Fruit fly (Drosophila melanogaster) whole organism, embryonic: ENCODE measurements around the gene Sfp23F.

ENCODE experiments used
- ATbp ChIP-seq: fragments of 200-800 bp; sonication (Bioruptor generic); optimal IDR thresholded peaks from 2 replicates; lab custom pipeline; 2017; ENCODE audit warnings: missing biosample characterization, mild to moderate bottlenecking, missing genetic modification characterization, missing genetic modification reagents
- Ada2b ChIP-seq: fragments of 200-800 bp; sonication (Bioruptor generic); IDR thresholded peaks from 2 replicates; pipeline ENCODE4 v1.3.6; 2022; ENCODE audit warnings: missing biosample characterization, missing genetic modification characterization
- CG11504 ChIP-seq: fragments of 200-800 bp; sonication (Bioruptor generic); optimal IDR thresholded peaks from 3 replicates; lab custom pipeline; 2019; ENCODE audit warnings: missing biosample characterization, mild to moderate bottlenecking, missing genetic modification characterization, moderate library complexity
- CG11695 ChIP-seq: fragments of 200-800 bp; sonication (Bioruptor generic); IDR thresholded peaks from 3 replicates; pipeline ENCODE4 v1.3.6; 2022; ENCODE audit warnings: missing biosample characterization, missing genetic modification characterization
- CG14441 ChIP-seq: fragments of 200-800 bp; sonication (Bioruptor generic); IDR thresholded peaks from 2 replicates; pipeline ENCODE4 v1.3.6; 2022; ENCODE audit warnings: missing biosample characterization, missing genetic modification characterization
- CG15269 ChIP-seq: fragments of 200-800 bp; sonication (Bioruptor generic); optimal IDR thresholded peaks from 2 replicates; lab custom pipeline; 2018; ENCODE audit warnings: missing biosample characterization, mild to moderate bottlenecking, missing genetic modification characterization, moderate library complexity
- CG15514 ChIP-seq: fragments of 200-800 bp; sonication (Bioruptor generic); optimal IDR thresholded peaks from 3 replicates; lab custom pipeline; 2017; ENCODE audit warnings: missing biosample characterization, missing genetic modification characterization, mild to moderate bottlenecking, moderate library complexity, missing genetic modification reagents
- CG15696 ChIP-seq: fragments of 200-800 bp; sonication (Bioruptor generic); optimal IDR thresholded peaks from 2 replicates; lab custom pipeline; 2019; ENCODE audit warnings: missing biosample characterization, mild to moderate bottlenecking, missing genetic modification characterization, moderate library complexity
- CG1647 ChIP-seq: fragments of 200-800 bp; sonication (Bioruptor generic); optimal IDR thresholded peaks from 3 replicates; lab custom pipeline; 2016; ENCODE audit warnings: missing biosample characterization, missing genetic modification characterization
- CG17912 ChIP-seq: fragments of 200-800 bp; sonication (Bioruptor generic); optimal IDR thresholded peaks from 2 replicates; lab custom pipeline; 2018; ENCODE audit warnings: missing biosample characterization, mild to moderate bottlenecking, missing genetic modification characterization
- CG2678 ChIP-seq: fragments of 200-800 bp; sonication (Bioruptor generic); optimal IDR thresholded peaks from 3 replicates; lab custom pipeline; 2019; ENCODE audit warnings: missing biosample characterization, mild to moderate bottlenecking, missing genetic modification characterization, moderate library complexity
- CG31441 ChIP-seq: fragments of 200-800 bp; sonication (Bioruptor generic); IDR thresholded peaks from 2 replicates; pipeline ENCODE4 v1.3.6; 2022; ENCODE audit warnings: missing biosample characterization, missing genetic modification characterization
- CG32767 ChIP-seq: fragments of 200-800 bp; sonication (Bioruptor generic); IDR thresholded peaks from 2 replicates; pipeline ENCODE4 v1.3.6; 2022; ENCODE audit warnings: missing biosample characterization, missing genetic modification characterization
- CG4424 ChIP-seq: fragments of 200-800 bp; sonication (Bioruptor generic); optimal IDR thresholded peaks from 3 replicates; lab custom pipeline; 2016; ENCODE audit warnings: missing biosample characterization, missing genetic modification characterization
- CG5180 ChIP-seq: fragments of 200-800 bp; sonication (Bioruptor generic); optimal IDR thresholded peaks from 3 replicates; lab custom pipeline; 2017; ENCODE audit warnings: missing biosample characterization, missing genetic modification characterization, mild to moderate bottlenecking, moderate library complexity, missing genetic modification reagents
- CG5245 ChIP-seq: fragments of 200-800 bp; sonication (Bioruptor generic); optimal IDR thresholded peaks from 3 replicates; lab custom pipeline; 2016; ENCODE audit warnings: missing biosample characterization, missing genetic modification characterization
- CG7271 ChIP-seq: fragments of 200-800 bp; sonication (Bioruptor generic); optimal IDR thresholded peaks from 2 replicates; lab custom pipeline; 2018; ENCODE audit warnings: missing biosample characterization, mild to moderate bottlenecking, missing genetic modification characterization, moderate library complexity
- CG8089 ChIP-seq: fragments of 200-800 bp; sonication (Bioruptor generic); optimal IDR thresholded peaks from 3 replicates; lab custom pipeline; 2016; ENCODE audit warnings: missing biosample characterization, missing genetic modification characterization
- CTCF ChIP-seq: fragments of 200-800 bp; sonication (Bioruptor generic); optimal IDR thresholded peaks from 2 replicates; lab custom pipeline; 2017; ENCODE audit warnings: missing biosample characterization, mild to moderate bottlenecking, missing genetic modification characterization, moderate library complexity
- Drgx ChIP-seq: fragments of 200-800 bp; sonication (Bioruptor generic); IDR thresholded peaks from 2 replicates; pipeline ENCODE4 v1.3.6; 2022; ENCODE audit warnings: missing biosample characterization, missing genetic modification characterization
- Fer3 ChIP-seq: fragments of 200-800 bp; sonication (Bioruptor generic); optimal IDR thresholded peaks from 2 replicates; lab custom pipeline; 2018; ENCODE audit warnings: missing biosample characterization, mild to moderate bottlenecking, missing genetic modification characterization, moderate library complexity
- Hr51 ChIP-seq, 2 experiments: fragments of 200-800 bp; sonication (Bioruptor generic); optimal IDR thresholded peaks; 2 replicates in 1 of 2; 3 replicates in 1 of 2; lab custom pipeline; 2016 to 2018; ENCODE audit warnings: missing biosample characterization in 2 of 2, missing genetic modification characterization in 2 of 2, mild to moderate bottlenecking in 1 of 2, moderate library complexity in 1 of 2
- Oli ChIP-seq: fragments of 200-800 bp; sonication (Bioruptor generic); optimal IDR thresholded peaks from 2 replicates; lab custom pipeline; 2018; ENCODE audit warnings: missing biosample characterization, mild to moderate bottlenecking, missing genetic modification characterization, moderate library complexity
- Optix ChIP-seq: fragments of 200-800 bp; sonication (Bioruptor generic); IDR thresholded peaks from 3 replicates; pipeline ENCODE4 v1.3.6; 2022; ENCODE audit warnings: missing biosample characterization, missing genetic modification characterization
- PHDP ChIP-seq: fragments of 200-800 bp; sonication (Bioruptor generic); optimal IDR thresholded peaks from 3 replicates; lab custom pipeline; 2018; ENCODE audit warnings: missing biosample characterization, mild to moderate bottlenecking, missing genetic modification characterization, moderate library complexity
- Vsx1 ChIP-seq: fragments of 200-800 bp; sonication (Bioruptor generic); optimal IDR thresholded peaks from 2 replicates; lab custom pipeline; 2017; ENCODE audit warnings: missing biosample characterization, mild to moderate bottlenecking, missing genetic modification characterization, missing genetic modification reagents
- Xbp1 ChIP-seq: fragments of 200-800 bp; sonication (Bioruptor generic); optimal IDR thresholded peaks from 3 replicates; lab custom pipeline; 2016; ENCODE audit warnings: missing biosample characterization, mild to moderate bottlenecking, missing genetic modification characterization
- Xrp1 ChIP-seq: fragments of 200-800 bp; sonication (Bioruptor generic); IDR thresholded peaks from 2 replicates; pipeline ENCODE4 v1.3.6; 2022; ENCODE audit warnings: missing biosample characterization, missing genetic modification characterization
- bbx ChIP-seq: fragments of 200-800 bp; sonication (Bioruptor generic); IDR thresholded peaks from 2 replicates; pipeline ENCODE4 v1.3.6; 2022; ENCODE audit warnings: missing biosample characterization, missing genetic modification characterization; ENCODE audit not compliant: partially characterized antibody
- ci ChIP-seq: fragments of 200-800 bp; sonication (Bioruptor generic); IDR thresholded peaks from 3 replicates; pipeline ENCODE4 v1.3.6; 2022; ENCODE audit warnings: missing biosample characterization, missing genetic modification characterization
- dmrt99B ChIP-seq: fragments of 200-800 bp; sonication (Bioruptor generic); optimal IDR thresholded peaks from 2 replicates; lab custom pipeline; 2018; ENCODE audit warnings: missing biosample characterization, mild to moderate bottlenecking, missing genetic modification characterization, moderate library complexity
- dpn ChIP-seq, 2 experiments: fragments of 200-800 bp; sonication (Bioruptor generic); optimal IDR thresholded peaks; 3 replicates each; lab custom pipeline; 2016; ENCODE audit warnings: missing biosample characterization in 2 of 2, missing genetic modification characterization in 2 of 2
- esg ChIP-seq: fragments of 200-800 bp; sonication (Bioruptor generic); conservative IDR thresholded peaks from 2 replicates; pipeline ENCODE4 v1.3.6; 2022; ENCODE audit warnings: missing biosample characterization, missing genetic modification characterization
- fu2 ChIP-seq: fragments of 200-800 bp; sonication (Bioruptor generic); optimal IDR thresholded peaks from 2 replicates; lab custom pipeline; 2016; ENCODE audit warnings: missing biosample characterization, missing genetic modification characterization
- gem ChIP-seq: fragments of 200-800 bp; sonication (Bioruptor generic); optimal IDR thresholded peaks from 2 replicates; lab custom pipeline; 2019; ENCODE audit warnings: missing biosample characterization, mild to moderate bottlenecking, missing genetic modification characterization, moderate library complexity
- grau ChIP-seq: fragments of 200-800 bp; optimal IDR thresholded peaks from 3 replicates; lab custom pipeline; 2019; ENCODE audit warnings: missing biosample characterization, mild to moderate bottlenecking, missing genetic modification characterization, moderate library complexity
- jumu ChIP-seq: fragments of 200-800 bp; sonication (Bioruptor generic); optimal IDR thresholded peaks from 3 replicates; lab custom pipeline; 2016; ENCODE audit warnings: missing biosample characterization, missing genetic modification characterization
- nau ChIP-seq: fragments of 200-800 bp; sonication (Bioruptor generic); optimal IDR thresholded peaks from 3 replicates; lab custom pipeline; 2017; ENCODE audit warnings: missing biosample characterization, mild to moderate bottlenecking, missing genetic modification characterization, missing genetic modification reagents
- nerfin-1 ChIP-seq: fragments of 200-800 bp; sonication (Bioruptor generic); optimal IDR thresholded peaks from 3 replicates; lab custom pipeline; 2019; ENCODE audit warnings: missing biosample characterization, mild to moderate bottlenecking, missing genetic modification characterization, moderate library complexity
- pan ChIP-seq, 4 experiments: fragments of >200 bp in 3 of 4; fragments of 200-800 bp in 1 of 4; sonication (Bioruptor generic) in 1 of 4; optimal IDR thresholded peaks in 3 of 4; IDR thresholded peaks in 1 of 4; 2 replicates each; pipeline versions ENCODE4 v1.3.6 to Lab custom; 2017 to 2022; ENCODE audit warnings: missing biosample characterization in 2 of 4, missing genetic modification characterization in 2 of 4, mixed read lengths in 1 of 4
- pros ChIP-seq: fragments of 200-800 bp; sonication (Bioruptor generic); optimal IDR thresholded peaks from 3 replicates; lab custom pipeline; 2019; ENCODE audit warnings: missing biosample characterization, mild to moderate bottlenecking, missing genetic modification characterization, moderate library complexity
- sd ChIP-seq: fragments of 200-800 bp; sonication (Bioruptor generic); optimal IDR thresholded peaks from 3 replicates; lab custom pipeline; 2018; ENCODE audit warnings: missing biosample characterization, mild to moderate bottlenecking, missing genetic modification characterization, moderate library complexity
- sisA ChIP-seq: fragments of 200-800 bp; sonication (Bioruptor generic); IDR thresholded peaks from 2 replicates; pipeline ENCODE4 v1.3.6; 2022; ENCODE audit warnings: missing biosample characterization, missing genetic modification characterization
- stc ChIP-seq: fragments of 200-800 bp; sonication (Bioruptor generic); IDR thresholded peaks from 2 replicates; pipeline ENCODE4 v1.3.6; 2022; ENCODE audit warnings: missing biosample characterization, missing genetic modification characterization
- tap ChIP-seq: fragments of 200-800 bp; optimal IDR thresholded peaks from 3 replicates; lab custom pipeline; 2019; ENCODE audit warnings: missing biosample characterization, mild to moderate bottlenecking, missing genetic modification characterization, moderate library complexity
- tgo ChIP-seq: fragments of 200-800 bp; sonication (Bioruptor generic); IDR thresholded peaks from 3 replicates; pipeline ENCODE4 v1.3.6; 2022; ENCODE audit warnings: missing biosample characterization, missing genetic modification characterization
- unc-4 ChIP-seq: fragments of 200-800 bp; sonication (Bioruptor generic); IDR thresholded peaks from 2 replicates; pipeline ENCODE4 v1.3.6; 2022; ENCODE audit warnings: missing biosample characterization, missing genetic modification characterization; ENCODE audit not compliant: partially characterized antibody
- wek ChIP-seq: fragments of 200-800 bp; sonication (Bioruptor generic); optimal IDR thresholded peaks from 3 replicates; lab custom pipeline; 2018; ENCODE audit warnings: missing biosample characterization, mild to moderate bottlenecking, missing genetic modification characterization, moderate library complexity
- zfh1 ChIP-seq: fragments of 200-800 bp; sonication (Bioruptor generic); IDR thresholded peaks from 3 replicates; pipeline ENCODE4 v1.3.6; 2022; ENCODE audit warnings: missing biosample characterization, missing genetic modification characterization

Sfp23F gene

dm6 chr2L:3437068-3437467 lies 49.5 kb upstream of the Sfp23F start (continued):
- TF ChIP-seq ATbp (GFP tag; lab: Kevin White, UChicago): peak; percentile 56
- peak; percentile 40; the same call in 1 of the 3 replicates for TF ChIP-seq Optix
- TF ChIP-seq zfh1 (GFP tag; lab: Robert Waterston, UW): peak; percentile 64
- peak; percentile 36 for TF ChIP-seq Fer3 (tag; lab: Kevin White, UChicago)
- TF ChIP-seq CG5245 (GFP tag; lab: Kevin White, UChicago): peak; percentile 6
- peak; percentile 80 for TF ChIP-seq gem (tag; lab: Kevin White, UChicago)
- TF ChIP-seq dmrt99B: peak; percentile 85
- TF ChIP-seq PHDP (tag; lab: Kevin White, UChicago): peak; percentile 70
- no peak for TF ChIP-seq fu2 (GFP tag; lab: Kevin White, UChicago)
- peak; percentile 15 for TF ChIP-seq CG4424 (GFP tag; lab: Kevin White, UChicago)
- peak; percentile 64 for TF ChIP-seq nerfin-1 (tag; lab: Kevin White, UChicago)
- TF ChIP-seq dpn (GFP tag; optimal IDR thresholded peaks at IDR 0.05; lab: Kevin White, UChicago): peak; percentile 6 to 13
- peak; percentile 54 for TF ChIP-seq nau
- peak; percentile 31 for TF ChIP-seq Ada2b
- no peak for TF ChIP-seq bbx (GFP tag; lab: Robert Waterston, UW)
- TF ChIP-seq tap (tag; lab: Kevin White, UChicago): peak; percentile 84
- TF ChIP-seq CG31441 (GFP tag; lab: Robert Waterston, UW): peak; percentile 69
- TF ChIP-seq Xrp1 (GFP tag; lab: Robert Waterston, UW): peak; percentile 56; the same call in 1 of the 2 replicates
- peak; percentile 53 for TF ChIP-seq CG15696
- peak; percentile 49; the same call in 1 of the 3 replicates for TF ChIP-seq CG11695 (GFP tag; lab: Robert Waterston, UW)
- TF ChIP-seq sisA (GFP tag; lab: Robert Waterston, UW): 0 out of 2 replicates have a peak, but pooled peaks have one; percentile 6
- TF ChIP-seq pros (GFP tag; lab: Kevin White, UChicago): no peak
- TF ChIP-seq CG32767 (GFP tag; lab: Robert Waterston, UW): peak; percentile 59; the same call in 1 of the 2 replicates
- no peak for TF ChIP-seq CG17912 (GFP tag; lab: Kevin White, UChicago)
- TF ChIP-seq Xbp1 (GFP tag; lab: Kevin White, UChicago): peak; percentile 29
- TF ChIP-seq grau (tag; lab: Kevin White, UChicago): peak; percentile 39
- peak; percentile 24 for TF ChIP-seq CG15514
- TF ChIP-seq CG7271 (tag; lab: Kevin White, UChicago): peak; percentile 17
- no peak for TF ChIP-seq CG1647 (GFP tag; lab: Kevin White, UChicago)
- TF ChIP-seq esg (GFP tag; lab: Robert Waterston, UW): peak; percentile 35; the same call in 1 of the 2 replicates
- TF ChIP-seq wek: peak; percentile 6
- peak; percentile 4 for TF ChIP-seq CG8089 (GFP tag; lab: Kevin White, UChicago)
- peak; percentile 43 for TF ChIP-seq CTCF (GFP tag; lab: Kevin White, UChicago)

dm6 chr2L:3436347-3436746 lies 48.8 kb upstream of the Sfp23F start:
- 0 out of 2 replicates have a peak, but pooled peaks have one; percentile 39 for TF ChIP-seq stc (GFP tag; lab: Robert Waterston, UW)
- TF ChIP-seq unc-4 (GFP tag; lab: Robert Waterston, UW): no peak
- TF ChIP-seq gem (tag; lab: Kevin White, UChicago): peak; percentile 25
- TF ChIP-seq CG14441 (GFP tag; lab: Robert Waterston, UW): peak; percentile 21; the same call in 1 of the 2 replicates
- TF ChIP-seq CG5180 (GFP tag; lab: Kevin White, UChicago): peak; percentile 54
- no peak for TF ChIP-seq jumu (GFP tag; lab: Kevin White, UChicago)
- TF ChIP-seq tgo (GFP tag; lab: Robert Waterston, UW): no peak
- no peak for TF ChIP-seq pan (optimal IDR thresholded peaks at IDR 0.05; lab: Kevin White, UChicago)
- TF ChIP-seq pan (GFP tag; optimal IDR thresholded peaks at IDR 0.05 in 1 of 2, IDR thresholded peaks at IDR 0.05 in 1 of 2): peak in 1 of 2 experiments; percentile 59
- peak; percentile 15 for TF ChIP-seq Oli (tag; lab: Kevin White, UChicago)
- TF ChIP-seq Vsx1 (GFP tag; lab: Kevin White, UChicago): no peak
- peak; percentile 17; the same call in 1 of the 2 replicates for TF ChIP-seq Drgx (GFP tag; lab: Robert Waterston, UW)
- no peak for TF ChIP-seq sd
- TF ChIP-seq esg (GFP tag; lab: Robert Waterston, UW): 0 out of 2 replicates have a peak, but pooled peaks have one; percentile 15
- TF ChIP-seq CG2678 (tag; lab: Kevin White, UChicago): peak; percentile 13
- TF ChIP-seq Xbp1 (GFP tag; lab: Kevin White, UChicago): no peak
- TF ChIP-seq CG15269 (tag; lab: Kevin White, UChicago): peak; percentile 23
- peak in 1 of 2 experiments; percentile 44 for TF ChIP-seq Hr51 (GFP tag; optimal IDR thresholded peaks at IDR 0.05; lab: Kevin White, UChicago)
- TF ChIP-seq CG11504: peak; percentile 13
- TF ChIP-seq dmrt99B: peak; percentile 28
- no peak for TF ChIP-seq ci (GFP tag; lab: Robert Waterston, UW)
